Fruit fly (Drosophila melanogaster) whole organism, embryonic: ENCODE measurements around the gene ddbt.

Experiments used
- CG12104 ChIP-seq: fragments of 200-800 bp; sonication (Bioruptor generic); optimal IDR thresholded peaks from 3 replicates; lab custom pipeline; 2016; ENCODE audit warnings: missing biosample characterization, missing genetic modification characterization
- CG12155 ChIP-seq: fragments of 200-800 bp; sonication (Bioruptor generic); optimal IDR thresholded peaks from 3 replicates; lab custom pipeline; 2016; ENCODE audit warnings: missing biosample characterization, missing genetic modification characterization
- CG12236 ChIP-seq: fragments of 200-800 bp; sonication (Bioruptor generic); optimal IDR thresholded peaks from 2 replicates; lab custom pipeline; 2016; ENCODE audit warnings: missing biosample characterization, missing genetic modification characterization
- CG15011 ChIP-seq: fragments of 200-800 bp; sonication (Bioruptor generic); optimal IDR thresholded peaks from 3 replicates; lab custom pipeline; 2018; ENCODE audit warnings: missing biosample characterization, mild to moderate bottlenecking, missing genetic modification characterization
- CG15269 ChIP-seq: fragments of 200-800 bp; sonication (Bioruptor generic); optimal IDR thresholded peaks from 2 replicates; lab custom pipeline; 2018; ENCODE audit warnings: missing biosample characterization, mild to moderate bottlenecking, missing genetic modification characterization, moderate library complexity
- CG15479 ChIP-seq: fragments of 200-800 bp; sonication (Bioruptor generic); optimal IDR thresholded peaks from 3 replicates; lab custom pipeline; 2019; ENCODE audit warnings: missing biosample characterization, mild to moderate bottlenecking, missing genetic modification characterization, moderate library complexity
- CG1647 ChIP-seq: fragments of 200-800 bp; sonication (Bioruptor generic); optimal IDR thresholded peaks from 3 replicates; lab custom pipeline; 2016; ENCODE audit warnings: missing biosample characterization, missing genetic modification characterization
- CG17385 ChIP-seq: fragments of 200-800 bp; sonication (Bioruptor generic); optimal IDR thresholded peaks from 3 replicates; lab custom pipeline; 2018; ENCODE audit warnings: missing biosample characterization, mild to moderate bottlenecking, missing genetic modification characterization
- CG17912 ChIP-seq: fragments of 200-800 bp; sonication (Bioruptor generic); optimal IDR thresholded peaks from 2 replicates; lab custom pipeline; 2018; ENCODE audit warnings: missing biosample characterization, mild to moderate bottlenecking, missing genetic modification characterization
- CG18599 ChIP-seq: fragments of 200-800 bp; sonication (Bioruptor generic); optimal IDR thresholded peaks from 3 replicates; lab custom pipeline; 2017; ENCODE audit warnings: missing biosample characterization, missing genetic modification characterization, mild to moderate bottlenecking, moderate library complexity, missing genetic modification reagents
- CG18619 ChIP-seq: fragments of 200-800 bp; sonication (Bioruptor generic); optimal IDR thresholded peaks from 3 replicates; lab custom pipeline; 2017; ENCODE audit warnings: missing biosample characterization, mild to moderate bottlenecking, missing genetic modification characterization
- CG2116 ChIP-seq: fragments of 200-800 bp; sonication (Bioruptor generic); optimal IDR thresholded peaks from 3 replicates; lab custom pipeline; 2018; ENCODE audit warnings: missing biosample characterization, mild to moderate bottlenecking, missing genetic modification characterization
- CG2120 ChIP-seq: fragments of 200-800 bp; sonication (Bioruptor generic); optimal IDR thresholded peaks from 3 replicates; lab custom pipeline; 2016; ENCODE audit warnings: missing biosample characterization, missing genetic modification characterization
- CG2129 ChIP-seq: fragments of 200-800 bp; sonication (Bioruptor generic); IDR thresholded peaks from 2 replicates; pipeline ENCODE4 v1.3.6; 2022; ENCODE audit warnings: missing biosample characterization, missing genetic modification characterization; ENCODE audit not compliant: partially characterized antibody
- CG2889 ChIP-seq: fragments of 200-800 bp; sonication (Bioruptor generic); IDR thresholded peaks from 3 replicates; pipeline ENCODE4 v1.3.6; 2022; ENCODE audit warnings: missing biosample characterization, missing genetic modification characterization
- CG30431 ChIP-seq: fragments of 200-800 bp; sonication (Bioruptor generic); optimal IDR thresholded peaks from 2 replicates; lab custom pipeline; 2017; ENCODE audit warnings: missing biosample characterization, missing genetic modification characterization
- CG34376 ChIP-seq: fragments of 200-800 bp; sonication (Bioruptor generic); optimal IDR thresholded peaks from 2 replicates; lab custom pipeline; 2018; ENCODE audit warnings: missing biosample characterization, mild to moderate bottlenecking, missing genetic modification characterization
- CG3847 ChIP-seq: fragments of 200-800 bp; sonication (Bioruptor generic); IDR thresholded peaks from 2 replicates; pipeline ENCODE4 v1.3.6; 2022; ENCODE audit warnings: missing biosample characterization, missing genetic modification characterization
- CG4424 ChIP-seq: fragments of 200-800 bp; sonication (Bioruptor generic); optimal IDR thresholded peaks from 3 replicates; lab custom pipeline; 2016; ENCODE audit warnings: missing biosample characterization, missing genetic modification characterization
- CG6765 ChIP-seq: fragments of 200-800 bp; sonication (Bioruptor generic); optimal IDR thresholded peaks from 3 replicates; lab custom pipeline; 2017; ENCODE audit warnings: missing biosample characterization, mild to moderate bottlenecking, missing genetic modification characterization
- CG7357 ChIP-seq: fragments of 200-800 bp; sonication (Bioruptor generic); IDR thresholded peaks from 3 replicates; pipeline ENCODE4 v1.3.6; 2022; ENCODE audit warnings: missing biosample characterization, missing genetic modification characterization
- CG8281 ChIP-seq: fragments of 200-800 bp; sonication (Bioruptor generic); optimal IDR thresholded peaks from 2 replicates; lab custom pipeline; 2018; ENCODE audit warnings: missing biosample characterization, mild to moderate bottlenecking, missing genetic modification characterization, moderate library complexity
- CG8359 ChIP-seq: fragments of 200-800 bp; sonication (Bioruptor generic); optimal IDR thresholded peaks from 2 replicates; lab custom pipeline; 2017; ENCODE audit warnings: missing biosample characterization, mild to moderate bottlenecking, missing genetic modification characterization, borderline replicate concordance
- CG8388 ChIP-seq: fragments of 200-800 bp; sonication (Bioruptor generic); optimal IDR thresholded peaks from 2 replicates; lab custom pipeline; 2019; ENCODE audit warnings: missing biosample characterization, mild to moderate bottlenecking, missing genetic modification characterization, moderate library complexity
- CG8765 ChIP-seq: fragments of 200-800 bp; sonication (Bioruptor generic); IDR thresholded peaks from 2 replicates; pipeline ENCODE4 v1.3.6; 2022; ENCODE audit warnings: missing biosample characterization, missing genetic modification characterization
- CG8924 ChIP-seq: fragments of 200-800 bp; optimal IDR thresholded peaks from 3 replicates; lab custom pipeline; 2019; ENCODE audit warnings: missing biosample characterization, mild to moderate bottlenecking, missing genetic modification characterization, moderate library complexity
- Chrac-16 ChIP-seq: fragments of 200-800 bp; sonication (Bioruptor generic); optimal IDR thresholded peaks from 3 replicates; lab custom pipeline; 2016; ENCODE audit warnings: missing biosample characterization, missing genetic modification characterization
- Dip3 ChIP-seq: fragments of 200-800 bp; sonication (Bioruptor generic); optimal IDR thresholded peaks from 3 replicates; lab custom pipeline; 2016; ENCODE audit warnings: missing biosample characterization, missing genetic modification characterization
- Ets97D ChIP-seq: fragments of 200-800 bp; sonication (Bioruptor generic); optimal IDR thresholded peaks from 3 replicates; lab custom pipeline; 2016; ENCODE audit warnings: missing biosample characterization, missing genetic modification characterization
- Fer1 ChIP-seq: fragments of 200-800 bp; sonication (Bioruptor generic); optimal IDR thresholded peaks from 2 replicates; lab custom pipeline; 2017; ENCODE audit warnings: missing biosample characterization, mild to moderate bottlenecking, missing genetic modification characterization
- HmgD ChIP-seq: fragments of 200-800 bp; sonication (Bioruptor generic); optimal IDR thresholded peaks from 3 replicates; lab custom pipeline; 2016; ENCODE audit warnings: missing biosample characterization, missing genetic modification characterization
- Nf-YB ChIP-seq: fragments of 200-800 bp; sonication (Bioruptor generic); optimal IDR thresholded peaks from 3 replicates; lab custom pipeline; 2019; ENCODE audit warnings: missing biosample characterization, mild to moderate bottlenecking, missing genetic modification characterization, moderate library complexity
- Poxn ChIP-seq: fragments of 200-800 bp; sonication (Bioruptor generic); IDR thresholded peaks from 2 replicates; pipeline ENCODE4 v1.3.6; 2022; ENCODE audit warnings: missing biosample characterization, missing genetic modification characterization
- Six4 ChIP-seq: fragments of 200-800 bp; sonication (Bioruptor generic); optimal IDR thresholded peaks from 2 replicates; lab custom pipeline; 2016; ENCODE audit warnings: missing biosample characterization, missing genetic modification characterization
- Sox102F ChIP-seq: fragments of 200-800 bp; sonication (Bioruptor generic); optimal IDR thresholded peaks from 2 replicates; lab custom pipeline; 2018; ENCODE audit warnings: missing biosample characterization, mild to moderate bottlenecking, missing genetic modification characterization, moderate library complexity
- Ssrp ChIP-seq: fragments of 200-800 bp; sonication (Bioruptor generic); optimal IDR thresholded peaks from 2 replicates; lab custom pipeline; 2018; ENCODE audit warnings: missing biosample characterization, mild to moderate bottlenecking, missing genetic modification characterization, moderate library complexity
- TFAM ChIP-seq: fragments of 200-800 bp; sonication (Bioruptor generic); optimal IDR thresholded peaks from 2 replicates; lab custom pipeline; 2017; ENCODE audit warnings: missing biosample characterization, missing genetic modification characterization, inconsistent platforms
- br ChIP-seq: fragments of >200 bp; optimal IDR thresholded peaks from 2 replicates; lab custom pipeline; 2017
- chn ChIP-seq: fragments of 200-800 bp; sonication (Bioruptor generic); optimal IDR thresholded peaks from 2 replicates; lab custom pipeline; 2016; ENCODE audit warnings: missing biosample characterization, missing genetic modification characterization
- danr ChIP-seq: fragments of 200-800 bp; sonication (Bioruptor generic); IDR thresholded peaks from 2 replicates; pipeline ENCODE4 v1.3.6; 2022; ENCODE audit warnings: missing biosample characterization, missing genetic modification characterization
- fd96Cb ChIP-seq: fragments of 200-800 bp; sonication (Bioruptor generic); optimal IDR thresholded peaks from 2 replicates; lab custom pipeline; 2018; ENCODE audit warnings: missing biosample characterization, mild to moderate bottlenecking, missing genetic modification characterization, moderate library complexity
- fru ChIP-seq: fragments of >200 bp; optimal IDR thresholded peaks from 2 replicates; lab custom pipeline; 2017
- jigr1 ChIP-seq: fragments of 200-800 bp; sonication (Bioruptor generic); IDR thresholded peaks from 3 replicates; pipeline ENCODE4 v1.3.6; 2022; ENCODE audit warnings: missing biosample characterization, missing genetic modification characterization
- kah ChIP-seq: fragments of 200-800 bp; sonication (Bioruptor generic); optimal IDR thresholded peaks from 2 replicates; lab custom pipeline; 2018; ENCODE audit warnings: missing biosample characterization, mild to moderate bottlenecking, missing genetic modification characterization
- nerfin-1 ChIP-seq: fragments of 200-800 bp; sonication (Bioruptor generic); optimal IDR thresholded peaks from 3 replicates; lab custom pipeline; 2019; ENCODE audit warnings: missing biosample characterization, mild to moderate bottlenecking, missing genetic modification characterization, moderate library complexity
- nerfin-2 ChIP-seq: fragments of 200-800 bp; sonication (Bioruptor generic); IDR thresholded peaks from 2 replicates; pipeline ENCODE4 v1.3.6; 2022; ENCODE audit warnings: missing biosample characterization, missing genetic modification characterization; ENCODE audit not compliant: partially characterized antibody
- onecut ChIP-seq: fragments of 200-800 bp; sonication (Bioruptor generic); IDR thresholded peaks from 2 replicates; pipeline ENCODE4 v1.3.6; 2022; ENCODE audit warnings: missing biosample characterization, missing genetic modification characterization
- pum ChIP-seq: fragments of 200-800 bp; sonication (Bioruptor generic); optimal IDR thresholded peaks from 2 replicates; lab custom pipeline; 2016; ENCODE audit warnings: missing biosample characterization, missing genetic modification characterization
- so ChIP-seq: fragments of 200-800 bp; sonication (Bioruptor generic); IDR thresholded peaks from 3 replicates; pipeline ENCODE4 v1.3.6; 2022; ENCODE audit warnings: missing biosample characterization, missing genetic modification characterization
- sr ChIP-seq: fragments of 200-800 bp; sonication (Bioruptor generic); IDR thresholded peaks from 3 replicates; pipeline ENCODE4 v1.3.6; 2022; ENCODE audit warnings: missing biosample characterization, missing genetic modification characterization
- tin ChIP-seq: fragments of 200-800 bp; sonication (Bioruptor generic); optimal IDR thresholded peaks from 3 replicates; lab custom pipeline; 2016; ENCODE audit warnings: missing biosample characterization, missing genetic modification characterization

The ddbt gene

dm6 chr3L:350651-351228 is 33.9 kb downstream of the ddbt start (continued):
- TF ChIP-seq CG6765 (GFP tag; lab: Kevin White, UChicago), result no peak
- TF ChIP-seq Six4 (GFP tag; lab: Kevin White, UChicago), result peak; percentile 17
- TF ChIP-seq nerfin-1, result peak; percentile 45
- TF ChIP-seq Ssrp (tag; lab: Kevin White, UChicago), result peak; percentile 47
- no peak; the same call in 1 of the 2 replicates for TF ChIP-seq danr (GFP tag; lab: Robert Waterston, UW)
- no peak for TF ChIP-seq CG17912 (GFP tag; lab: Kevin White, UChicago)
- TF ChIP-seq Dip3 (GFP tag; lab: Kevin White, UChicago), result peak; percentile 58
- TF ChIP-seq kah (GFP tag; lab: Kevin White, UChicago), result no peak
- TF ChIP-seq CG17385 (GFP tag; lab: Kevin White, UChicago), result no peak
- peak; percentile 59 for TF ChIP-seq CG1647 (GFP tag; lab: Kevin White, UChicago)
- peak; percentile 69; the same call in 1 of the 3 replicates for TF ChIP-seq so (GFP tag; lab: Robert Waterston, UW)
- peak; percentile 56 for TF ChIP-seq CG12155 (GFP tag; lab: Kevin White, UChicago)
- TF ChIP-seq TFAM (GFP tag; lab: Kevin White, UChicago), result no peak
- peak; percentile 80 for TF ChIP-seq Sox102F (GFP tag; lab: Kevin White, UChicago)
- TF ChIP-seq CG8359 (GFP tag; lab: Kevin White, UChicago), result no peak
- TF ChIP-seq CG8765 (GFP tag; lab: Robert Waterston, UW), result 0 out of 2 replicates have a peak, but pooled peaks have one; percentile 43
- peak; percentile 52 for TF ChIP-seq Ets97D (GFP tag; lab: Kevin White, UChicago)
- TF ChIP-seq CG12236 (GFP tag; lab: Kevin White, UChicago), result no peak
- TF ChIP-seq CG2889 (GFP tag; lab: Robert Waterston, UW), result 0 out of 3 replicates have a peak, but pooled peaks have one; percentile 22
- no peak for TF ChIP-seq CG15011
- peak; percentile 79 for TF ChIP-seq CG15269 (tag; lab: Kevin White, UChicago)
- TF ChIP-seq sr (GFP tag; lab: Robert Waterston, UW), result no peak
- no peak for TF ChIP-seq pum
- TF ChIP-seq CG18619 (GFP tag; lab: Kevin White, UChicago), result peak; percentile 47
- TF ChIP-seq CG2116, result peak; percentile 1
- no peak for TF ChIP-seq Poxn (GFP tag; lab: Robert Waterston, UW)
- no peak for TF ChIP-seq fru (lab: Kevin White, UChicago)
- TF ChIP-seq chn (GFP tag; lab: Kevin White, UChicago), result peak; percentile 0
- TF ChIP-seq CG8281 (tag; lab: Kevin White, UChicago), result peak; percentile 23
- peak; percentile 79 for TF ChIP-seq Fer1
- peak; percentile 60 for TF ChIP-seq CG8388
- TF ChIP-seq CG12104, result no peak
- TF ChIP-seq br, result no peak
- no peak for TF ChIP-seq CG30431 (GFP tag; lab: Kevin White, UChicago)
- TF ChIP-seq CG15479 (GFP tag; lab: Kevin White, UChicago), result no peak
- no peak for TF ChIP-seq onecut (GFP tag; lab: Robert Waterston, UW)
- no peak for TF ChIP-seq CG2129 (GFP tag; lab: Robert Waterston, UW)
- TF ChIP-seq CG2120 (GFP tag; lab: Kevin White, UChicago), result peak; percentile 84
- peak; percentile 77 for TF ChIP-seq CG8924
- TF ChIP-seq CG4424 (GFP tag; lab: Kevin White, UChicago), result peak; percentile 64
- no peak for TF ChIP-seq HmgD
- TF ChIP-seq fd96Cb, result peak; percentile 82
- TF ChIP-seq Chrac-16 (GFP tag; lab: Kevin White, UChicago), result peak; percentile 59
- peak; percentile 85 for TF ChIP-seq CG18599 (GFP tag; lab: Kevin White, UChicago)
- TF ChIP-seq CG34376 (GFP tag; lab: Kevin White, UChicago), result no peak
- TF ChIP-seq CG3847 (GFP tag; lab: Robert Waterston, UW), result peak; percentile 45; the same call in 1 of the 2 replicates
- TF ChIP-seq Nf-YB (GFP tag; lab: Kevin White, UChicago), result peak; percentile 42
- TF ChIP-seq jigr1, result 0 out of 3 replicates have a peak, but pooled peaks have one; percentile 19
- TF ChIP-seq nerfin-2 (GFP tag; lab: Robert Waterston, UW), result no peak
- peak; percentile 53 for TF ChIP-seq tin
- peak; percentile 65; the same call in 2 of the 3 replicates for TF ChIP-seq CG7357 (GFP tag; lab: Robert Waterston, UW)
